Worm (Caenorhabditis elegans): ENCODE data around the gene W10D9.3.

W10D9.3 gene

DNA sequence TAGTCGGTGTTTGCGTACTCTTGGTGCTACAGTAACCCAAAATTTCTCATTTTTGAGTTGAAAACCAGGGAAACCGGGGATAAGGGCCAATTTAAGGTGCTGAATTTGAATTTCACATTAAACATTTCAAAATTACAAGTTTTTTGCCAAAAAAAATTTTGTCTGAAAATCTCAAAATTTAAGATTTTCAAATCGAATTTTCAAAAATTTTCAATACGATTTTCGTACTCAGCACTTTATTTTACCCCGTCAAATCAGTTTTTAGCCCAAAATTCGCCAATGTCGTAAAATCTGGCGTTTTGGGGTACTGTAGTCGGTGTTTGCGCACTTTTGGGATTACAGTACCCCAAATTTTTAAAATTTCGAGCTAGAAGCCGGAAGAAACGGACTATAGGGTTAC, at the start of gene W10D9.3:
TSS of gene W10D9.3 (minus strand) at position 101 of the 400 bp plus-strand sequence.
- TF ChIP-seq ceh-82 (tag; optimal IDR thresholded peaks at IDR 0.05) (no peak), elt-1 (tag; optimal IDR thresholded peaks at IDR 0.05) (no peak), zag-1 (tag; optimal IDR thresholded peaks at IDR 0.05) (no peak), skn-1 (tag; optimal IDR thresholded peaks at IDR 0.05) (no peak), dmd-4 (tag; optimal IDR thresholded peaks at IDR 0.05) (no peak), lin-13 (GFP tag; optimal IDR thresholded peaks at IDR 0.05) (no peak), gmeb-1 (tag; optimal IDR thresholded peaks at IDR 0.05) (no peak), nhr-12 (tag; optimal IDR thresholded peaks at IDR 0.05) (no peak)

DNA sequence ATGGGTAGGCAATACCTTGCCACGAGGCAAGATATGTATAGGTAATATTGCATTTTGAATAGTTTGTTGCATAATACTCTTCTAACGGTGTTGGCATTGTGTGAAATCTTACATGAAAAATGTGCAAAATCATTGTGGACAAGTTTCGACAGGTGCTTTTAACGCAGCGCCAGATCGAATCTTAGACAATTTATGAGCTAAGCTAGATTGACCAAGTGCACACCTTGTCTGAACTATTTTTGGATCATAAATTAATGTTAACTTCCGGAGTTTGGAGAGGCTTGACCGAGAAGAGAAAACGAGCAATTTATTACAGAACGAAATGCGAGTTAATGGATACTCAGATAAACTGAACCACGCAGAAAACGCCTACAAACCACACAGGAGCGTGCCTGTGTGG, 48.5 kb upstream of the W10D9.3 start, which contains the start of gene srh-105:
TSS of gene srh-105 (minus strand) at position 101 of the 400 bp plus-strand sequence.
- no peak for TF ChIP-seq mbf-1 (tag; optimal IDR thresholded peaks at IDR 0.05)
- no peak for TF ChIP-seq nhr-11 (tag; optimal IDR thresholded peaks at IDR 0.05)
- no peak for TF ChIP-seq Y55F3AM.14 (GFP tag; optimal IDR thresholded peaks at IDR 0.05)
- no peak for TF ChIP-seq elt-3 (tag; optimal IDR thresholded peaks at IDR 0.05)
- no peak for TF ChIP-seq crh-2 (tag; optimal IDR thresholded peaks at IDR 0.05)
- no peak for TF ChIP-seq alr-1 (tag; optimal IDR thresholded peaks at IDR 0.05)
- no peak for TF ChIP-seq unc-62 (GFP tag; optimal IDR thresholded peaks at IDR 0.05)
- TF ChIP-seq unc-39 (tag; optimal IDR thresholded peaks at IDR 0.05): no peak
- TF ChIP-seq peb-1 (tag; optimal IDR thresholded peaks at IDR 0.05): no peak
- TF ChIP-seq nhr-77 (tag; optimal IDR thresholded peaks at IDR 0.05): no peak
- TF ChIP-seq nhr-237 (tag; optimal IDR thresholded peaks at IDR 0.05): no peak
- no peak for TF ChIP-seq blmp-1 (tag; optimal IDR thresholded peaks at IDR 0.05; ENCODE audit: insufficient read depth)

DNA sequence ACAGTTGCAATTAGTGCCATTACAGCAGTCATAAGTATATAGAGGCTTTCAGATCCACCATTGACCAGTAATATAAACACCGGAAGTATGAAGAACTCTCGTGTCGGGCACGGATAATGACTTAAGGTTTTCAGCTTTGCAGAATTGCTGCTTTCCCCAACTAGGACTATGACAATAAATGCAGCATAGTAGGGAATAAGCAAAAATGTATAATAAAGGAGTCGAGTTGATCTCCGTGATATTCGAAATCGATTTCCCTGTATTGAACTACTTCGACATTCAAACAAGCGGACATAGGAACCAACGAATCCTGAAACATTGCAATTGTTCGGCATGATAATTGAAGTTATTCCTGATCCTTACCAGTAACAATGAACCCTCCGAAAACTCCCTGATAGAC, 47.9 kb upstream of the W10D9.3 start:
- TF ChIP-seq nhr-129 (tag; optimal IDR thresholded peaks at IDR 0.05): no peak
- TF ChIP-seq snpc-4 (tag; optimal IDR thresholded peaks at IDR 0.05): no peak
- no peak for TF ChIP-seq nhr-237 (tag; optimal IDR thresholded peaks at IDR 0.05)
- TF ChIP-seq nhr-25 (tag; optimal IDR thresholded peaks at IDR 0.05): no peak
- TF ChIP-seq Y55F3AM.14 (GFP tag; optimal IDR thresholded peaks at IDR 0.05): no peak
- TF ChIP-seq sma-3 (GFP tag; optimal IDR thresholded peaks at IDR 0.05): no peak
- TF ChIP-seq nhr-23 (tag; optimal IDR thresholded peaks at IDR 0.05): no peak
- TF ChIP-seq zag-1 (tag; optimal IDR thresholded peaks at IDR 0.05): no peak
- TF ChIP-seq sma-9 (GFP tag; optimal IDR thresholded peaks at IDR 0.05): no peak
- no peak for TF ChIP-seq sma-9 (tag; optimal IDR thresholded peaks at IDR 0.05)
- TF ChIP-seq F13H6.1 (tag; optimal IDR thresholded peaks at IDR 0.05): no peak
- TF ChIP-seq blmp-1 (tag; optimal IDR thresholded peaks at IDR 0.05; ENCODE audit: insufficient read depth): no peak
- no peak for TF ChIP-seq fos-1 (tag; optimal IDR thresholded peaks at IDR 0.05)
- TF ChIP-seq ZK546.5 (tag; optimal IDR thresholded peaks at IDR 0.05): no peak
- TF ChIP-seq elt-1 (tag; optimal IDR thresholded peaks at IDR 0.05): no peak
- no peak for TF ChIP-seq unc-62 (GFP tag; optimal IDR thresholded peaks at IDR 0.05)
- TF ChIP-seq mab-5 (tag; optimal IDR thresholded peaks at IDR 0.05): no peak
- no peak for TF ChIP-seq peb-1 (tag; optimal IDR thresholded peaks at IDR 0.05)
- TF ChIP-seq lsy-2 (tag; optimal IDR thresholded peaks at IDR 0.05): no peak
- TF ChIP-seq nhr-12 (tag; optimal IDR thresholded peaks at IDR 0.05): no peak

DNA sequence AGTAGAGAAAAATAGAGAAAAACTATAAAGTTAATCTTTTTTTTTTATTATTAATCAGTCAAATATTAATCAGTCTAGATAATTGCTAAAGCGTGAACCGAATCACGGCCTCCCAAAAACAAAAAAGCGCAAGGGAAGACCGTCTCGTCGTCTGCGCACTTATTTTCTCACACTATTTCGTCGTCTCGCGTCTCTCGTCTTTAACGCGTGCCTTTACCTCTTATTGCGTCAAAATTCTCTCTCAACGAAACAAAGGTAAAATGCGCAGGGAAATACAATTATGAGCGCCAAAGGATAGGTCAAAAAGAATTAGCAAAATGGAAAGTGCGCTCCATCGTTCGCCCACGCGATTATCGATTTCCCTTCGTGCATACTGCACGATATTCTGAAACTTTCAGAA, 45.3 kb upstream of the W10D9.3 start:
- TF ChIP-seq nhr-129 (tag; optimal IDR thresholded peaks at IDR 0.05) (peak; percentile 52), lin-39 (tag; optimal IDR thresholded peaks at IDR 0.05) (no peak), sem-4 (tag; optimal IDR thresholded peaks at IDR 0.05) (no peak), dmd-4 (tag; optimal IDR thresholded peaks at IDR 0.05) (no peak), mbf-1 (tag; optimal IDR thresholded peaks at IDR 0.05) (no peak), gmeb-1 (tag; optimal IDR thresholded peaks at IDR 0.05) (peak; percentile 82), sma-3 (GFP tag; optimal IDR thresholded peaks at IDR 0.05) (peak; percentile 42), ztf-11 (tag; optimal IDR thresholded peaks at IDR 0.05) (no peak), Y55F3AM.14 (GFP tag; optimal IDR thresholded peaks at IDR 0.05) (no peak), lin-11 (tag; optimal IDR thresholded peaks at IDR 0.05) (no peak), mab-5 (tag; optimal IDR thresholded peaks at IDR 0.05) (peak; percentile 17), ceh-82 (tag; optimal IDR thresholded peaks at IDR 0.05) (no peak), egl-27 (tag; optimal IDR thresholded peaks at IDR 0.05) (no peak), lin-13 (GFP tag; optimal IDR thresholded peaks at IDR 0.05) (peak; percentile 46), ama-1 (optimal IDR thresholded peaks at IDR 0.05) (no peak), nhr-6 (tag; optimal IDR thresholded peaks at IDR 0.05) (peak; percentile 5), snpc-4 (tag; optimal IDR thresholded peaks at IDR 0.05) (no peak), ceh-16 (tag; optimal IDR thresholded peaks at IDR 0.05) (no peak), ZK546.5 (tag; optimal IDR thresholded peaks at IDR 0.05) (no peak), alr-1 (tag; optimal IDR thresholded peaks at IDR 0.05) (no peak), F13H6.1 (tag; optimal IDR thresholded peaks at IDR 0.05) (peak; percentile 39), ztf-4 (tag; optimal IDR thresholded peaks at IDR 0.05) (no peak), unc-55 (GFP tag; optimal IDR thresholded peaks at IDR 0.05) (peak; percentile 68), nhr-25 (tag; optimal IDR thresholded peaks at IDR 0.05) (no peak), lsy-2 (tag; optimal IDR thresholded peaks at IDR 0.05) (peak; percentile 63 to 81), crh-2 (tag; optimal IDR thresholded peaks at IDR 0.05) (peak; percentile 30), nhr-21 (tag; optimal IDR thresholded peaks at IDR 0.05) (peak; percentile 18)
